Worm (Caenorhabditis elegans): ENCODE data around the gene ttr-33.

- TF ChIP-seq lin-35 (GFP tag; optimal IDR thresholded peaks at IDR 0.05) = peak; percentile 44 to 78
- no peak for TF ChIP-seq aly-2 (tag; optimal IDR thresholded peaks at IDR 0.05)
- peak; percentile 63 for TF ChIP-seq unc-130 (tag; optimal IDR thresholded peaks at IDR 0.05)
Observed at ce11 chrV:7820270-7820669, 17.4 kb downstream of the ttr-33 start, which contains the start of gene lbp-4.

All from whole organism, L1 larva.